Worm (Caenorhabditis elegans): ENCODE measurements around the gene pitr-2.

The pitr-2 gene

DNA sequence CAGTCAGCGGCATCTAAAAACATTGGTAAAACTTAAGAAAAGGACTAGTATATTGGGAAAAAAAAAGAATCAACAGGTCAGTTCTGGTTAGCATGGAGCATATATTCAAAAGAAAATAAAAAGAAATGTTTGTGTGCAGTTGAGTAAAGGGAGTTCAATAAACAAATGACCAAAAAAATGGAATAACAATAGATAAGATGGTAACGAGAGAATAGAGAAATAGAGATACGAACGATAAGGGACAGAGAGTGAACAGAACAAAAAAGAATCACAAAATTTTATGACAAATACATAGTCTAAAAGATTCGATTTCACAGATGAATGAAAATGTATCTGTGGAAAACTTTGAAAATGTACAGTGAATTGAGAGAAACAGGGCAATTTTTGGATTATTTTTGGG, 35.5 kb upstream of the pitr-2 start, which contains the start of gene gad-3 (continued):
- TF ChIP-seq nhr-77 (tag; optimal IDR thresholded peaks at IDR 0.05) (peak; percentile 61), T20F7.1 (GFP tag; optimal IDR thresholded peaks at IDR 0.05) (no peak)

DNA sequence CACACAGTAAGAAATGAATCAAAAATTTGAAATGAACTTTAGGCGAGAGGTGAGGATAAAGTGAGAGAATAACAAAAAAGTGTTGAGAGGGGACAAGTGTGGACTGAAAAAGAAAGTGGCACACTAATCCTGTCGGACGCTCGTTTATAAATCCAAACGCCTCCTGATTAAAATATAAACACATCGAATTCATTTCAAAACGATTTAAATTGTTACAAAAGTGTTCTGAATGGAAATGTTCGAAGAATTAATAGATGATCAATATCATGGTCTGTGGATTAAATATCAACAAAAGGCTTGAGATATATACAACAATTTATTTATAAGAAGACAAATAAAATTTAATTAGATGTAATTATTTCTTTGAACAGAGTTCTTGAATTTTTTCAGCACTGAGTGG, 30.6 kb upstream of the pitr-2 start, which contains the start of gene B0222.11:
B0222.11 (minus strand) TSS at position 101 of the 400 bp plus-strand sequence.
- TF ChIP-seq lir-3 (tag; optimal IDR thresholded peaks at IDR 0.05): no peak
- no peak for TF ChIP-seq tra-1 (GFP tag; IDR thresholded peaks at IDR 0.05)
- no peak for TF ChIP-seq spr-3 (GFP tag; optimal IDR thresholded peaks at IDR 0.05)
- TF ChIP-seq nhr-41 (GFP tag; IDR thresholded peaks at IDR 0.05): no peak
- TF ChIP-seq spr-1 (tag; optimal IDR thresholded peaks at IDR 0.05): no peak
- TF ChIP-seq ztf-7 (tag; optimal IDR thresholded peaks at IDR 0.05): no peak
- TF ChIP-seq mxl-3 (GFP tag; optimal IDR thresholded peaks at IDR 0.05): no peak
- TF ChIP-seq hlh-11 (tag; optimal IDR thresholded peaks at IDR 0.05): no peak
- TF ChIP-seq lin-29 (GFP tag; IDR thresholded peaks at IDR 0.05): no peak
- no peak for TF ChIP-seq attf-4 (tag; optimal IDR thresholded peaks at IDR 0.05)
- no peak for TF ChIP-seq lin-15B (tag; optimal IDR thresholded peaks at IDR 0.05)
- no peak for TF ChIP-seq ceh-32 (tag; optimal IDR thresholded peaks at IDR 0.05; ENCODE audit: poor library complexity)
- no peak for TF ChIP-seq hmg-1.1 (GFP tag; IDR thresholded peaks at IDR 0.05)

DNA sequence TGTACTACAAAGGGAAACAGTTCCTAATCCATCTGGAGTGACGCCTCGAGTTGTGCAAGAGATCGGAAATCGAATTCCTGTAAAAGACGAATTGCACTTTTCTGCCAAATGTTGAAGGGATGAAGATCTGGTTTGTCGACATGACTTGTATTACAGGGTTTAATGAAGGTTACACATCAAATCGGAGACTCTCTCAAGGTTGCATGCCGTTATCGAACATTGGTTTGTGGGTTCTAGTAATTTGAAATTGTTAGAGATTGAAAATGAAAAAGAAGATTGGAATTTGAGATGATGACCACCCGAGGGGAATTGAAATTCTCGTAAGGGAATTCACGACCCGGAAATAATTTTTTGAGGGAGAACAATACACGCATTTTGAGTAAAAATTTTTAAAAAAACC, 28.8 kb upstream of the pitr-2 start:
- TF ChIP-seq nhr-28 (tag; optimal IDR thresholded peaks at IDR 0.05): peak; percentile 19
- no peak for TF ChIP-seq unc-130 (GFP tag; optimal IDR thresholded peaks at IDR 0.05)
- peak; percentile 22 for TF ChIP-seq aha-1 (tag)
- TF ChIP-seq nhr-25 (tag; optimal IDR thresholded peaks at IDR 0.05; ENCODE audit: borderline replicate concordance, insufficient read depth): peak; percentile 13
- TF ChIP-seq unc-62 (GFP tag; optimal IDR thresholded peaks at IDR 0.05 in 1 of 2): peak in 1 of 2 experiments; percentile 89
- no peak for TF ChIP-seq unc-62 (tag; optimal IDR thresholded peaks at IDR 0.05)
- TF ChIP-seq F37D6.2 (tag; optimal IDR thresholded peaks at IDR 0.05): no peak
- TF ChIP-seq zag-1 (tag; optimal IDR thresholded peaks at IDR 0.05): no peak
- TF ChIP-seq egl-27 (tag; optimal IDR thresholded peaks at IDR 0.05): no peak
- no peak for TF ChIP-seq fos-1 (tag; optimal IDR thresholded peaks at IDR 0.05)
- TF ChIP-seq Y5F2A.4 (GFP tag; optimal IDR thresholded peaks at IDR 0.05): no peak
- no peak for TF ChIP-seq snpc-1.2 (GFP tag; IDR thresholded peaks at IDR 0.05)
- TF ChIP-seq vab-7 (GFP tag; IDR thresholded peaks at IDR 0.05): no peak
- no peak for TF ChIP-seq nhr-6 (tag; optimal IDR thresholded peaks at IDR 0.05)

DNA sequence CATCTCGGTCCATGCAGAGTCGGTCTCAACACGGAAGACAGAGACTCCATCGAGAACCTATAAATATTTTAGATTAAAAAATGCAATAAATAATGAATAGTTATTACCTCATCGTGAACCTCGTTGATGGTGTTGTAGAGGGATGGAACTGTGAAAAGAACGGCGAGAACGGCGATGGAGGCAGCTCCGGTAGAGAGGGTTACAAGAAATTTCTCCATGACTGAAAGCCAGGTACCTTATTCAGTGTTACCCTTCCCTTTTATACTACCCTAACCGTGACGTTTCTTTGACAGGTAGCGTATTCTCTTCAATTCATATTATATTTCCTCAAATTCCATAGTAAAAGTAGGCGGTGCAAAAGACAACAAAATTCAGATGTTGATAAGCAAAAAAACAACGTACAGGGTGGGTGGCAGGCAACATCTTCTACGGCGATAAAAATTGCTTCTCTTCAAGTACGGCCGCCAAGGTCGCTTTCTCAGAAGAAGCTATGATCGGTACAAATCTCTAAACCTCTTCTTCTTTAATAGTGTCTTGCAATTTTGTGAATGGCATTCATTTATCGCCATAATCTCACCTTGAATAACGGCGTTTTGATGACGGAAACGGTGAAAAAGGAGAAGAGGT, 27.7 kb upstream of the pitr-2 start, which contains the start of gene col-10:
col-10 (minus strand) TSS at position 235 of the 627 bp plus-strand sequence.
- TF ChIP-seq ZK337.2 (GFP tag; IDR thresholded peaks at IDR 0.05): no peak
- no peak for TF ChIP-seq zfp-3 (GFP tag; conservative IDR thresholded peaks at IDR 0.05)
- TF ChIP-seq pqm-1 (tag; optimal IDR thresholded peaks at IDR 0.05): no peak
- no peak for TF ChIP-seq aha-1 (tag)
- no peak for TF ChIP-seq nhr-10 (tag; optimal IDR thresholded peaks at IDR 0.05)
- no peak for TF ChIP-seq spr-3 (GFP tag; optimal IDR thresholded peaks at IDR 0.05)
- TF ChIP-seq T20F7.1 (GFP tag; optimal IDR thresholded peaks at IDR 0.05): no peak
- no peak for TF ChIP-seq nhr-77 (tag; optimal IDR thresholded peaks at IDR 0.05)
- no peak for TF ChIP-seq skn-1 (tag; optimal IDR thresholded peaks at IDR 0.05)
- no peak for TF ChIP-seq F44E2.7 (GFP tag; IDR thresholded peaks at IDR 0.05)
- no peak for TF ChIP-seq daf-8 (GFP tag; IDR thresholded peaks at IDR 0.05)
- no peak for TF ChIP-seq zip-2 (tag; optimal IDR thresholded peaks at IDR 0.05)
- no peak for TF ChIP-seq mes-2 (tag; optimal IDR thresholded peaks at IDR 0.05; ENCODE audit: poor library complexity, severe bottlenecking)
- no peak for TF ChIP-seq F26F4.8 (GFP tag; conservative IDR thresholded peaks at IDR 0.05)
- TF ChIP-seq nhr-42 (GFP tag; IDR thresholded peaks at IDR 0.05): 0 out of 2 replicates have a peak, but pooled peaks have one; percentile 18
- TF ChIP-seq ama-1 (optimal IDR thresholded peaks at IDR 0.05): peak; percentile 95
- TF ChIP-seq fkh-10 (GFP tag; optimal IDR thresholded peaks at IDR 0.05): no peak
- no peak for TF ChIP-seq ztf-7 (tag; optimal IDR thresholded peaks at IDR 0.05)
- TF ChIP-seq mep-1 (tag; optimal IDR thresholded peaks at IDR 0.05): peak; percentile 3
- TF ChIP-seq snpc-1.2 (GFP tag; IDR thresholded peaks at IDR 0.05): peak; percentile 35; the same call in 1 of the 2 replicates
- TF ChIP-seq nhr-25 (tag; optimal IDR thresholded peaks at IDR 0.05; ENCODE audit: borderline replicate concordance, insufficient read depth): peak; percentile 76
- TF ChIP-seq hlh-11 (tag; optimal IDR thresholded peaks at IDR 0.05): peak; percentile 6
- TF ChIP-seq ceh-28 (tag; optimal IDR thresholded peaks at IDR 0.05): no peak
- no peak for TF ChIP-seq sdz-12 (GFP tag; optimal IDR thresholded peaks at IDR 0.05)
- no peak for TF ChIP-seq zag-1 (tag; optimal IDR thresholded peaks at IDR 0.05)
- no peak for TF ChIP-seq daf-12 (tag; optimal IDR thresholded peaks at IDR 0.05)
- TF ChIP-seq fos-1 (tag; optimal IDR thresholded peaks at IDR 0.05): no peak
